Fruit fly (Drosophila melanogaster): ENCODE measurements around the gene CG31678.

Gene CG31678

DNA sequence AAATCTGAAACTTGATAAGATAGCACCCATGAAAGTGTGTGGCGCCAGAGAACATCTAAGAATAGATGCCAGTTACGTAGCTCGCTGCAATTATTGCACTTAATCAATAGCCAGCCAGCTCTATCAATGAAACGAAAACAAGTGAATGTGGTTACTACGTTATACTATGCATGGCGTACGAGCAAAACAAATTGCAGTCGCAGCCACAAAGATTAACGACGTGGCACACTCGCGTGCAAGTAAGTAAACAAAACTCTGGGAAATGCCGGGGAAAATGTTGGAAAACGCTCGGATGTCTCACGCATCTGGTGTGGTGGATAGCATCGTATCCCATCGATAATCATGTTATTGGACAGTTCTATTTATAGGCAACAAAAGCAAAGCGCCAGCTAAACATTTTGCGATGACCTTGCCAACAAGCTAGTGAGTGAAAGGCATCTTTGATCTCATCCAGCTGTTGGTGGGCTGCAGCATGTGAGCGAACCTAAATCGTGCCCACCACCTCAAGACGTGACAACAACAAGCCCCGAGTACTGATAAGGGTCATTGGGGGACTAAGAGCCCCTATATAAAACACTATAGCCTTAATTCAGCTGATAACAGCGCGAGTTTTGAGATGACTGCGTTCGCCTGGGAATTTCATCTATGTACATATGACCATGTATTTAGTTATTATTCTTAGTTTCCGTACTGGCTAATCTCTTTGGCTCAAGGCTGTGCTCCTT lies 1.8 kb downstream of the CG31678 start:
- TF ChIP-seq CG13287 (GFP tag; IDR thresholded peaks at IDR 0.05; ENCODE audit: partially characterized antibody) (no peak), CG34376 (GFP tag; optimal IDR thresholded peaks at IDR 0.05) (peak; percentile 71), CG11085 (GFP tag; IDR thresholded peaks at IDR 0.05) (no peak), CG10654 (GFP tag; optimal IDR thresholded peaks at IDR 0.05) (no peak), CG2120 (GFP tag; optimal IDR thresholded peaks at IDR 0.05) (no peak), fd3F (GFP tag; optimal IDR thresholded peaks at IDR 0.05) (no peak), CG12155 (GFP tag; optimal IDR thresholded peaks at IDR 0.05) (no peak), BEAF-32 (GFP tag; optimal IDR thresholded peaks at IDR 0.05) (peak; percentile 26), nerfin-1 (tag; optimal IDR thresholded peaks at IDR 0.05) (no peak), Aef1 (GFP tag; IDR thresholded peaks at IDR 0.05) (no peak), cg (GFP tag; optimal IDR thresholded peaks at IDR 0.05) (no peak), H15 (GFP tag; IDR thresholded peaks at IDR 0.05) (no peak), br (optimal IDR thresholded peaks at IDR 0.05) (no peak), schlank (tag; optimal IDR thresholded peaks at IDR 0.05) (no peak), Trl (optimal IDR thresholded peaks at IDR 0.05) (no peak), Trl (GFP tag; optimal IDR thresholded peaks at IDR 0.05) (no peak), sug (tag; optimal IDR thresholded peaks at IDR 0.05) (peak; percentile 86), stc (GFP tag; IDR thresholded peaks at IDR 0.05) (no peak), Poxn (GFP tag; IDR thresholded peaks at IDR 0.05) (no peak), CG5180 (GFP tag; optimal IDR thresholded peaks at IDR 0.05) (peak; percentile 5), CG11093 (GFP tag; IDR thresholded peaks at IDR 0.05) (no peak), grn (GFP tag; optimal IDR thresholded peaks at IDR 0.05) (peak; percentile 29), CG2199 (GFP tag; IDR thresholded peaks at IDR 0.05) (no peak), Oaz (GFP tag; IDR thresholded peaks at IDR 0.05) (no peak), eve (GFP tag; optimal IDR thresholded peaks at IDR 0.05) (no peak), CG2889 (GFP tag; IDR thresholded peaks at IDR 0.05) (no peak), Dref (GFP tag; IDR thresholded peaks at IDR 0.05) (no peak), p53 (GFP tag; optimal IDR thresholded peaks at IDR 0.05) (no peak), Doc2 (GFP tag; IDR thresholded peaks at IDR 0.05) (no peak), pum (GFP tag; optimal IDR thresholded peaks at IDR 0.05) (no peak), mirr (GFP tag; optimal IDR thresholded peaks at IDR 0.05) (peak; percentile 36), CG4360 (GFP tag; IDR thresholded peaks at IDR 0.05) (peak; percentile 60), CG34224 (GFP tag; IDR thresholded peaks at IDR 0.05; ENCODE audit: partially characterized antibody) (0 out of 3 replicates have a peak, but pooled peaks have one; percentile 12), cwo (GFP tag; optimal IDR thresholded peaks at IDR 0.05) (peak; percentile 63), chinmo (GFP tag; IDR thresholded peaks at IDR 0.05; ENCODE audit: partially characterized antibody) (0 out of 4 replicates have a peak, but pooled peaks have one; percentile 45), CG12769 (tag; optimal IDR thresholded peaks at IDR 0.05) (no peak), Med (GFP tag) (peak; percentile 21), CG17385 (GFP tag; optimal IDR thresholded peaks at IDR 0.05) (no peak), CG6689 (GFP tag; IDR thresholded peaks at IDR 0.05) (no peak), da (GFP tag; optimal IDR thresholded peaks at IDR 0.05) (no peak), B-H2 (GFP tag; optimal IDR thresholded peaks at IDR 0.05) (no peak), zf30C (GFP tag; optimal IDR thresholded peaks at IDR 0.05) (no peak), CG4854 (GFP tag; optimal IDR thresholded peaks at IDR 0.05) (no peak), CG3163 (GFP tag; optimal IDR thresholded peaks at IDR 0.05) (no peak), CG11696 (GFP tag; IDR thresholded peaks at IDR 0.05) (peak; percentile 38; the same call in 1 of the 2 replicates)

Data from whole organism, embryonic.